Fruit fly (Drosophila melanogaster): Measurements from ENCODE around the gene gpp.

The gpp gene

DNA sequence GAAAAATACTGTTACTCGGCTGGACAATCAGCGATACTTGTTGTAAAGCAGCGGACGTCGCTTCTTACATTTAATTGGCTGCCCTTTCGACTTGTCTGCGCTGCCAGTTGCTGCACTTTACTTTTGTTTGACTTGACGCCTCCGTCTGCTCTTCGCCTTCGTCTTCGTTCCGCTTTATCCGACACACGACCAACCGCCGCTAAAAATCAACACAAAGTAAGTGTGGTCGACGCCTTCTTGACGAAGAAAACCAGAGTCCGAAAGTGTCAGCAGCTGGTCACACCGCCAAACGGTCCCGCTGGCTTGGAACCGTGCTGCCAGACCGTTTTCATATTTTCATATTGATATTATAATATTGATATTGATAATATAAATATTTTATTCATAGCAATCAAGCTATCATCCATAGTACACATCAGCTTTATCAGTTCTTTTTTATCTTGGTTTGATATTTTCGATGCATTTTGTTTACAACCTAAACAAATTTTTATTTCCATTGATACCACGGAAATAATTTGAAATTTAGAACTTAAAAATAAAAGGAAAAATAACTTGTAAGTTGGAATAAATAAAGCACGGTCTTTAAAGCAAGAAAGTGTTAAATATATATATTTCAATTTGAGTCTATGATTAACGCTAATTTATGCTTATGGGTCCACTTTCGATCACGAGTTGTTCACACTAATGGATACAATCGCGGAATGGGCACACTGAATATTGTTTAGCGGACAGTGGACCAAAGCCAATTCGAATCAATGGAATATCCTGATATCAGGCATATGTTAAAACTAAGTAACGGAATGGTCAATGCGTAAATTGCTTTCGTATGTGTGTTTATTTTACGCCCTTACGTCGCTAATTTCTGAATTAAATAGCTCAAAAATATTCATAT lies 735 bp upstream of the gpp start, which contains the start of gene Dmtn:
Gene Dmtn (minus strand): TSS at position 222 of the 892 bp plus-strand sequence.
- TF ChIP-seq CG9948 (tag; optimal IDR thresholded peaks at IDR 0.05) (no peak), Pif1B (GFP tag; optimal IDR thresholded peaks at IDR 0.05) (peak; percentile 33), CG14655 (GFP tag; optimal IDR thresholded peaks at IDR 0.05) (peak; percentile 40), CG4496 (GFP tag; IDR thresholded peaks at IDR 0.05) (no peak), CG8159 (tag; optimal IDR thresholded peaks at IDR 0.05) (peak; percentile 9), CG10348 (GFP tag; IDR thresholded peaks at IDR 0.05) (no peak), CG8301 (tag; optimal IDR thresholded peaks at IDR 0.05) (no peak)

DNA sequence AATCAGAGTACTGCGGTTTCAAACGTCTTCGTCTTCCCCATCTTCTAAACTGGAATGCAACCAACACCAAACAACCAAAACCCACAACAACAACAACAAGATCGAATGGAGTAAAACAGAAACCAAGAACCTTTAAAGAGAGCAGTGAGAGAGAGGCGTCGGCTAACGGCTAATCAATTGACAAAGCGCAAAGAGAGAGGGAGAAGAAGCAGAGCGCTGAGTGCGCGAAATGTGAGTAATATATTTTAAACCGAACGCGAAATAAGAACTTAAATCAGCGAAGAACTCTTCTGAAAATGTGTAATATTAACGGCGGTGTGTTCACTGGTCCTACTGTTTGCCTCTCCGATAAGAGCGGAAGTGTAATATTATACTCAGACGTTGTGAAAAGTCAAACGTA lies 889 bp downstream of the gpp start:
- no peak for TF ChIP-seq CG12605 (GFP tag; IDR thresholded peaks at IDR 0.05)
- TF ChIP-seq Snoo (tag; optimal IDR thresholded peaks at IDR 0.05), result no peak
- TF ChIP-seq CG14655 (GFP tag; optimal IDR thresholded peaks at IDR 0.05), result no peak
- no peak for TF ChIP-seq Ets98B (GFP tag; IDR thresholded peaks at IDR 0.05)
- no peak for TF ChIP-seq fd96Ca (GFP tag; IDR thresholded peaks at IDR 0.05)
- TF ChIP-seq CG13204 (GFP tag; optimal IDR thresholded peaks at IDR 0.05), result no peak
- TF ChIP-seq CG4496 (GFP tag; IDR thresholded peaks at IDR 0.05), result no peak
- TF ChIP-seq D1 (tag; optimal IDR thresholded peaks at IDR 0.05), result no peak
- TF ChIP-seq CG9948 (tag; optimal IDR thresholded peaks at IDR 0.05), result no peak
- TF ChIP-seq CG10348 (GFP tag; IDR thresholded peaks at IDR 0.05), result no peak
- no peak for TF ChIP-seq CG32121 (GFP tag; IDR thresholded peaks at IDR 0.05)

DNA sequence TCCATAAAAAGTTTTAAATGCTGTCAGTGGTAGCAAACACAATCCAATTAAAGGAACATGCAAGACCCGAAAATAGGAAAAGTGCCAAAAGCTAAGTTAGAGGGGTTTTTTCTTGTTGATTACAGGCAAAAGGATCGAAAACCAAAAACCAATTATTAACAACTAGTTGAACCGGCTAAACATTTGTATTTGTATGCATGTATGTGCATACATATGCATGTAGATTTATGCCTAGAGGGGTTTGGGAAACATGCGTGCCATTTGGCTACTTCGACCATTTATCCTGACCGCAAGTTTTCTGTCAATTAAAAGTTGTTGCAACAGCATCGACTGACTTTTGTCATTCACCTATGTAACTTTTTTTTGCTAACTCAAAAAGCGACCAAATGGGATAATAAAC lies 1.8 kb downstream of the gpp start:
- TF ChIP-seq CG17806 (tag; optimal IDR thresholded peaks at IDR 0.05) (no peak), Pif1A (GFP tag; optimal IDR thresholded peaks at IDR 0.05) (no peak), CG9948 (tag; optimal IDR thresholded peaks at IDR 0.05) (no peak), CG12605 (GFP tag; IDR thresholded peaks at IDR 0.05) (no peak), Snoo (tag; optimal IDR thresholded peaks at IDR 0.05) (no peak), EcR (GFP tag; optimal IDR thresholded peaks at IDR 0.05) (no peak), CG8301 (tag; optimal IDR thresholded peaks at IDR 0.05) (no peak), CG10348 (GFP tag; IDR thresholded peaks at IDR 0.05) (no peak)

DNA sequence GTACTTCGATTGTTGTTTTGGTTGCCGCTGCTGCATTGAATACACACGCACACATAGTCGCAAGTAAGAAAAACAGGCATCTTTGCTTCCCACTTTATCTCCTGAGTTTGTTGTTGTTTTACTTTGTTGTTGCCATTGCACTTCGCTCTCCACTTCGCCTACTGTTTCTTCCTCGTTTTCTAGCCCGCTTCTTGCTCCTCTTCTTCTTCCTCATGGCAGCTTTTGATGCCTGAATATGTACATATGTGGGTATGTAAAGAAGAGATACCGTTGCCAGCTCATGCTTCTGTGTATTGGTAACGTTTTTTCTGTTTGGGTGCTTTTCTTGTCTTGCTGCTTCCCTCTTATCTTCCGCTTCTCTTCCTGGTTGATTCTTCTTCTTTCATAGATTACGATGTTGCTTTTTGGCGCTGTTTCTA lies 2.5 kb downstream of the gpp start:
- TF ChIP-seq CG15710 (tag; optimal IDR thresholded peaks at IDR 0.05) (peak; percentile 29), CG34367 (tag; optimal IDR thresholded peaks at IDR 0.05) (peak; percentile 10), Ets98B (GFP tag; IDR thresholded peaks at IDR 0.05) (peak; percentile 50), CG10348 (GFP tag; IDR thresholded peaks at IDR 0.05) (no peak), CG8301 (tag; optimal IDR thresholded peaks at IDR 0.05) (peak; percentile 16), CG12605 (GFP tag; IDR thresholded peaks at IDR 0.05) (peak; percentile 62), CG17806 (tag; optimal IDR thresholded peaks at IDR 0.05) (no peak), rn (GFP tag; IDR thresholded peaks at IDR 0.05) (no peak), gl (tag; optimal IDR thresholded peaks at IDR 0.05) (peak; percentile 76), CG13204 (GFP tag; optimal IDR thresholded peaks at IDR 0.05) (peak; percentile 72), Pif1A (GFP tag; optimal IDR thresholded peaks at IDR 0.05) (peak; percentile 10), CG9948 (tag; optimal IDR thresholded peaks at IDR 0.05) (no peak), Pif1B (GFP tag; optimal IDR thresholded peaks at IDR 0.05) (peak; percentile 22), CG32121 (GFP tag; IDR thresholded peaks at IDR 0.05) (peak; percentile 53), fd96Ca (GFP tag; IDR thresholded peaks at IDR 0.05) (peak; percentile 64; the same call in 1 of the 3 replicates), D1 (tag; optimal IDR thresholded peaks at IDR 0.05) (no peak), Snoo (tag; optimal IDR thresholded peaks at IDR 0.05) (no peak), CG4496 (GFP tag; IDR thresholded peaks at IDR 0.05) (peak; percentile 46; the same call in 2 of the 3 replicates), CG8159 (tag; optimal IDR thresholded peaks at IDR 0.05) (peak; percentile 27), CG14655 (GFP tag; optimal IDR thresholded peaks at IDR 0.05) (peak; percentile 26), EcR (GFP tag; optimal IDR thresholded peaks at IDR 0.05) (peak; percentile 95)

DNA sequence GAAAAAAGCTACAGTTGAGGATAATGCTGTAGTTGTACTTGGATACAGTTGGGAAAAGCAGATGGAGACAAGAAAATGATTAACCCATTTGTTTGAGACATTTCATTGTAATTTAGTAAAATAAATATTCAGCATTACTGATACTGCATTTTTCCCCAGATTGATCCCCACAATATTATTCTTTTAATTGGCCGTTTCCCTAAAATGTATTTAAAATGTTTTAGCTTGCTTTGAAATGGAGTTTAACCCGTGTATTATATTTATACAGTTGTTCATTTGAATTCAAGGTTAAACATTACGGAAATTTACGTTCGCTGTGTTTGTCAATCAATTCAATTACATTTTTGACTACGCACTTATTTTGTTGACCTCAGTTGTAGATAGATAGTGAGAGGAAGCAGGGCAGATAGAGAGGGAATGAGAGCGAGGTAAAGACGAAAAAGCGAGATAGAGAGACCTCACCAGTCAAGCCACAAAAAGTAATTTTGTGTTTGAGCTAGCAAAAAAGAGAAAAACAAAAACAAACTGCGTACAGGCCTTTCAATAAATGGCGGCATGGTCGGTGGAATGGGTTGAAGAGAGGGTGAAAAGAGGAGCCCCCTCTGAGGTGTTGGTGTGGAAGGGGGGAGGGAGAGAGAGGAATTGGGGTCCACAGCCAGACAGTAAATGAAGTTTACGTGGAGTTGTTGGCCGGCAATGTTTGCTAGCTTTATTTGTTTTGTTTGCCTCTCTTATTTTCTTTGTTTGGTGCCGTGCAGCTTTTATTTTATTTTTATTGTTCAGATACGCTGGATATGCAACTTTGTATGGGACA lies 4.0 kb downstream of the gpp start:
- TF ChIP-seq Snoo (tag; optimal IDR thresholded peaks at IDR 0.05) (peak; percentile 71), Ets98B (GFP tag; IDR thresholded peaks at IDR 0.05) (peak; percentile 70), CG13204 (GFP tag; optimal IDR thresholded peaks at IDR 0.05) (peak; percentile 80), CG8159 (tag; optimal IDR thresholded peaks at IDR 0.05) (peak; percentile 86), D1 (tag; optimal IDR thresholded peaks at IDR 0.05) (peak; percentile 83), CG15710 (tag; optimal IDR thresholded peaks at IDR 0.05) (peak; percentile 75), Pif1B (GFP tag; optimal IDR thresholded peaks at IDR 0.05) (peak; percentile 67), gl (tag; optimal IDR thresholded peaks at IDR 0.05) (peak; percentile 90), CG9948 (tag; optimal IDR thresholded peaks at IDR 0.05) (peak; percentile 85), CG8301 (tag; optimal IDR thresholded peaks at IDR 0.05) (peak; percentile 87), CG10348 (GFP tag; IDR thresholded peaks at IDR 0.05) (0 out of 2 replicates have a peak, but pooled peaks have one; percentile 6), rn (GFP tag; IDR thresholded peaks at IDR 0.05) (peak; percentile 4; the same call in 1 of the 2 replicates), CG12605 (GFP tag; IDR thresholded peaks at IDR 0.05) (peak; percentile 79), CG32121 (GFP tag; IDR thresholded peaks at IDR 0.05) (peak; percentile 47), CG14655 (GFP tag; optimal IDR thresholded peaks at IDR 0.05) (peak; percentile 91), fd96Ca (GFP tag; IDR thresholded peaks at IDR 0.05) (peak; percentile 82), CG34367 (tag; optimal IDR thresholded peaks at IDR 0.05) (peak; percentile 63), CG4496 (GFP tag; IDR thresholded peaks at IDR 0.05) (peak; percentile 65), EcR (GFP tag; optimal IDR thresholded peaks at IDR 0.05) (peak; percentile 95), Pif1A (GFP tag; optimal IDR thresholded peaks at IDR 0.05) (peak; percentile 71), CG17806 (tag; optimal IDR thresholded peaks at IDR 0.05) (peak; percentile 76)
